Worm (Caenorhabditis elegans) whole organism, L1 larva: ENCODE results near the gene ugt-58.

Experiments used
- C04F5.9 ChIP-seq: sonication (generic microtip); optimal IDR thresholded peaks from 2 replicates; lab custom pipeline; 2016; ENCODE audit warnings: missing genetic modification characterization, missing compliant biosample characterization
- aha-1 ChIP-seq: fragments of 150-350 bp; optimal IDR thresholded peaks from 2 replicates; lab custom pipeline; 2014; ENCODE audit warnings: missing biosample characterization, missing genetic modification characterization
- alr-1 ChIP-seq: fragments of 200-800 bp; sonication (Bioruptor generic); optimal IDR thresholded peaks from 2 replicates; lab custom pipeline; 2018; ENCODE audit warnings: borderline replicate concordance, mild to moderate bottlenecking, missing genetic modification characterization, missing compliant biosample characterization
- ama-1 ChIP-seq: fragments of 150-350 bp; optimal IDR thresholded peaks from 2 replicates; lab custom pipeline; 2014
- ceh-63 ChIP-seq: fragments of 200-800 bp; sonication (Bioruptor generic); optimal IDR thresholded peaks from 2 replicates; lab custom pipeline; 2018; ENCODE audit warnings: mild to moderate bottlenecking, missing genetic modification characterization, missing compliant biosample characterization
- ceh-88 ChIP-seq: fragments of 200-800 bp; sonication (Bioruptor generic); IDR thresholded peaks from 2 replicates; pipeline ENCODE4 v1.3.6; 2022; ENCODE audit warnings: missing genetic modification characterization, missing compliant biosample characterization
- ceh-90 ChIP-seq: sonication (generic microtip); optimal IDR thresholded peaks from 2 replicates; lab custom pipeline; 2016; ENCODE audit warnings: missing genetic modification characterization, missing compliant biosample characterization
- ces-1 ChIP-seq: fragments of 150-350 bp; optimal IDR thresholded peaks from 2 replicates; lab custom pipeline; 2014; ENCODE audit warnings: missing biosample characterization, missing genetic modification reagents, missing genetic modification characterization
- efl-1 ChIP-seq, 4 experiments: fragments of 150-350 bp; optimal IDR thresholded peaks in 3 of 4; peaks in 1 of 4; 1 replicate in 1 of 4; 2 replicates in 3 of 4; lab custom pipeline; 2014; ENCODE audit warnings: missing biosample characterization in 2 of 4, missing genetic modification characterization in 2 of 4, missing genetic modification reagents in 2 of 4
- fkh-10 ChIP-seq: sonication (generic microtip); optimal IDR thresholded peaks from 2 replicates; lab custom pipeline; 2017; ENCODE audit warnings: missing biosample characterization, missing genetic modification reagents, missing genetic modification characterization
- fkh-8 ChIP-seq: sonication (generic microtip); optimal IDR thresholded peaks from 2 replicates; lab custom pipeline; 2016; ENCODE audit warnings: mild to moderate bottlenecking, missing genetic modification characterization, missing compliant biosample characterization
- hlh-17 ChIP-seq: fragments of 200-800 bp; sonication (Bioruptor generic); optimal IDR thresholded peaks from 2 replicates; lab custom pipeline; 2018; ENCODE audit warnings: missing genetic modification characterization, mild to moderate bottlenecking, missing compliant biosample characterization, moderate library complexity, borderline replicate concordance
- hpl-2 ChIP-seq: fragments of 150-350 bp; optimal IDR thresholded peaks from 2 replicates; lab custom pipeline; 2014; ENCODE audit warnings: missing biosample characterization, missing genetic modification reagents, missing genetic modification characterization
- irx-1 ChIP-seq: sonication (generic microtip); optimal IDR thresholded peaks from 2 replicates; lab custom pipeline; 2016; ENCODE audit warnings: missing genetic modification characterization, missing compliant biosample characterization
- isw-1 ChIP-seq: fragments of 200-800 bp; sonication (Bioruptor generic); IDR thresholded peaks from 2 replicates; pipeline ENCODE4 v1.3.6; 2022; ENCODE audit warnings: missing genetic modification characterization, missing compliant biosample characterization
- lin-13 ChIP-seq: fragments of 150-350 bp; optimal IDR thresholded peaks from 2 replicates; lab custom pipeline; 2014; ENCODE audit warnings: missing biosample characterization, missing genetic modification reagents, missing genetic modification characterization
- lin-39 ChIP-seq: fragments of 150-350 bp; optimal IDR thresholded peaks from 2 replicates; lab custom pipeline; 2014; ENCODE audit warnings: missing biosample characterization, missing genetic modification reagents, missing genetic modification characterization
- mab-9 ChIP-seq: fragments of 200-800 bp; sonication (Bioruptor generic); IDR thresholded peaks from 2 replicates; pipeline ENCODE4 v1.3.6; 2022; ENCODE audit warnings: missing genetic modification reagents, missing genetic modification characterization, missing compliant biosample characterization
- mdl-1 ChIP-seq, 2 experiments: fragments of 150-350 bp; optimal IDR thresholded peaks; 2 replicates each; lab custom pipeline; 2014 to 2017; ENCODE audit warnings: missing biosample characterization in 2 of 2, missing genetic modification characterization in 2 of 2, inconsistent platforms in 1 of 2
- mep-1 ChIP-seq: fragments of 150-350 bp; optimal IDR thresholded peaks from 2 replicates; lab custom pipeline; 2014; ENCODE audit warnings: missing biosample characterization, missing genetic modification characterization
- nhr-19 ChIP-seq: fragments of 200-800 bp; sonication (Bioruptor generic); conservative IDR thresholded peaks from 2 replicates; pipeline ENCODE4 v1.3.6; 2022; ENCODE audit warnings: missing genetic modification characterization, missing compliant biosample characterization
- nhr-237 ChIP-seq: fragments of 150-350 bp; optimal IDR thresholded peaks from 2 replicates; lab custom pipeline; 2014; ENCODE audit warnings: missing biosample characterization, missing genetic modification characterization
- nhr-71 ChIP-seq: sonication (generic microtip); optimal IDR thresholded peaks from 2 replicates; lab custom pipeline; 2016; ENCODE audit warnings: mild to moderate bottlenecking, missing genetic modification characterization, moderate library complexity, missing compliant biosample characterization
- nhr-76 ChIP-seq: sonication (generic microtip); optimal IDR thresholded peaks from 2 replicates; lab custom pipeline; 2017; ENCODE audit warnings: missing biosample characterization, missing genetic modification characterization
- pqm-1 ChIP-seq: sonication (generic microtip); optimal IDR thresholded peaks from 3 replicates; lab custom pipeline; 2017; ENCODE audit warnings: missing biosample characterization, missing genetic modification characterization
- snpc-4 ChIP-seq: fragments of 150-350 bp; optimal IDR thresholded peaks from 2 replicates; lab custom pipeline; 2014; ENCODE audit warnings: missing biosample characterization, missing genetic modification characterization
- snu-23 ChIP-seq: sonication (generic microtip); optimal IDR thresholded peaks from 2 replicates; lab custom pipeline; 2016; ENCODE audit warnings: missing genetic modification characterization, missing compliant biosample characterization
- sox-4 ChIP-seq: sonication (generic microtip); optimal IDR thresholded peaks from 2 replicates; lab custom pipeline; 2016; ENCODE audit warnings: missing genetic modification characterization, missing compliant biosample characterization
- tbx-2 ChIP-seq: sonication (generic microtip); optimal IDR thresholded peaks from 2 replicates; lab custom pipeline; 2016; ENCODE audit warnings: missing genetic modification characterization, missing compliant biosample characterization
- unc-98 ChIP-seq: fragments of 200-800 bp; sonication (Bioruptor generic); IDR thresholded peaks from 2 replicates; pipeline ENCODE4 v1.3.6; 2022; ENCODE audit warnings: missing genetic modification characterization, missing compliant biosample characterization
- vab-15 ChIP-seq: sonication (generic microtip); optimal IDR thresholded peaks from 2 replicates; lab custom pipeline; 2017; ENCODE audit warnings: missing genotype, mild to moderate bottlenecking, missing genetic modification characterization, missing compliant biosample characterization
- zag-1 ChIP-seq: fragments of 150-350 bp; optimal IDR thresholded peaks from 2 replicates; lab custom pipeline; 2014; ENCODE audit warnings: missing biosample characterization, missing genetic modification characterization

The ugt-58 gene

DNA sequence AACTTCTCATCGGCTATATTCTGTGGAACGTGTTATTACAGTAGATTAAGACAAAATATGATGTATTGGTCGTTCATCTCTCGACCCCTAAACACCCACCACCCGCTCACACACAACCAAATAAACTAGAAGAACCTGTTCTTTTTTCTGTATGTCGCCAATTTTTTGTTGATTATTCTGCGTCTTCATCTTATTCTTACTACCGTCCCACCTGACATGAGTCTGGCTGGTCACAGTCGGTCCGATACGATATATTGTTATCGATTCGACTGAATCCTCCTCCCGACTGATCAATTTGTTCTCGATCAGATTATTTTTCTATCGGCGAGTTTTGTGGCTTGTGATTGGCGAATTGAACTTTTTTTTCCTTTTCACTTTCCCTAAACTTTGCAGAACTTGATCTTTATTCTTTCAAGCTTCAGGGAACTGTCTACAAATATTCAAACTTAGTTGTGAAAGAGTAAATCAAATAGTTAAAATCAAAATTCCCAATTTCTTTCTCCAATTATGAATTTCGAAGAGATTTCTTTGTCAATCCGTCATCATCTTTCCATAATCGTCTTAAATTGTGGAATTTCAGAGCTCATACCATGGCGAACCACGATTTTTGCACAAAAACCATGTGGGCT lies 31.5 kb downstream of the ugt-58 start, which contains the start of gene F35H8.2 (continued):
- TF ChIP-seq mep-1 (tag; lab: Kevin White, UChicago) (no peak), fkh-10 (GFP tag; lab: Kevin White, UChicago) (no peak)

ce11 chrII:9553179-9553578 lies 33.4 kb downstream of the ugt-58 start, which contains the start of gene F35H8.1:
Gene F35H8.1, minus strand, starts transcription at chrII:9553279.
- no peak for TF ChIP-seq nhr-237 (tag; lab: Kevin White, UChicago)
- TF ChIP-seq snu-23 (GFP tag; lab: Kevin White, UChicago): no peak
- TF ChIP-seq mep-1 (tag; lab: Kevin White, UChicago): no peak
- TF ChIP-seq aha-1 (tag; lab: Kevin White, UChicago): no peak
- TF ChIP-seq isw-1: no peak
- TF ChIP-seq mdl-1 (tag; optimal IDR thresholded peaks at IDR 0.05; lab: Kevin White, UChicago): no peak
- TF ChIP-seq, all 84 proteins: peak for 0

- no peak for TF ChIP-seq fkh-10 (GFP tag; lab: Kevin White, UChicago)
- no peak for TF ChIP-seq efl-1 (optimal IDR thresholded peaks at IDR 0.05; lab: Kevin White, UChicago)
- TF ChIP-seq efl-1 (GFP tag; optimal IDR thresholded peaks at IDR 0.05 in 1 of 2; lab: Kevin White, UChicago): peak in 1 of 2 experiments; percentile 43
- TF ChIP-seq, all 84 proteins: peak for 1
Measured at ce11 chrII:9551536-9551935, 35.0 kb downstream of the ugt-58 start, which contains the start of gene F35H8.12. Gene F35H8.12, plus strand, starts transcription at chrII:9551836.

- TF ChIP-seq C04F5.9 (tag; lab: Kevin White, UChicago) (no peak), mab-9 (no peak), alr-1 (tag; lab: Kevin White, UChicago) (no peak), ceh-63 (GFP tag; lab: Kevin White, UChicago) (no peak), tbx-2 (tag; lab: Kevin White, UChicago) (no peak), zag-1 (tag; lab: Kevin White, UChicago) (no peak), nhr-71 (tag; lab: Kevin White, UChicago) (no peak), nhr-19 (no peak), isw-1 (no peak), fkh-8 (tag; lab: Kevin White, UChicago) (no peak), pqm-1 (tag; lab: Kevin White, UChicago) (no peak), nhr-76 (tag; lab: Kevin White, UChicago) (no peak), lin-13 (GFP tag; lab: Kevin White, UChicago) (no peak)
Measured at ce11 chrII:9550718-9551117, 35.9 kb downstream of the ugt-58 start, which contains the start of gene sra-6. Gene sra-6, minus strand, starts transcription at chrII:9550818.

DNA sequence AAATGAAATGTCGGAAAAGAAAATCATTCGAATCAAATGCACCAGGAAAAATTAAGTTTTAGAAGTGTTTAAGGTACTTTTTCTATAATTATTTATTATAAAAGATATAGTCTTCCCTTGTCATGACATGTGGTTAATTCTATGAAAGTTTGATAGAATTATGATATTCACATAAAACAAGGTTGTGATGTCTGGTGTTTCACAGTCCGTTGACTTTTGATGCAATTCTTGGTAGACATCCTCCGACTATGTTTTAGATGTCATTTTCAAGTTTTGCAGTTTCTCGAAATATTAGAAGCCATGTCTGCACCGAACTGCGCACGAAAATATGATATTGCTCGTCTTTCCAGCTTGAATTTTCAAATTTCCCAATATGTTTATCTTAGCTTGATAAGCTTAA lies 42.2 kb downstream of the ugt-58 start, which contains the start of gene sra-7:
Gene sra-7, plus strand, starts transcription at position 301 of the 400 bp plus-strand sequence.
- TF ChIP-seq ceh-88 (GFP tag; lab: Robert Waterston, UW): no peak
- peak; percentile 10 for TF ChIP-seq fkh-8 (tag; lab: Kevin White, UChicago)
- no peak for TF ChIP-seq ceh-63 (GFP tag; lab: Kevin White, UChicago)

ce11 chrII:9542785-9543184 lies 43.8 kb downstream of the ugt-58 start, which contains the start of gene sra-4:
Gene sra-4, minus strand, starts transcription at chrII:9542885.
- no peak for TF ChIP-seq irx-1 (tag; lab: Kevin White, UChicago)
- TF ChIP-seq zag-1 (tag; lab: Kevin White, UChicago): no peak
- no peak for TF ChIP-seq ceh-90 (tag; lab: Kevin White, UChicago)
- no peak for TF ChIP-seq lin-39 (tag; lab: Kevin White, UChicago)
- TF ChIP-seq ces-1 (GFP tag; lab: Kevin White, UChicago): no peak
- no peak for TF ChIP-seq hpl-2
- no peak for TF ChIP-seq hlh-17 (GFP tag; lab: Kevin White, UChicago)
- TF ChIP-seq unc-98 (GFP tag; lab: Robert Waterston, UW): no peak
- TF ChIP-seq ama-1 (lab: Kevin White, UChicago): no peak
- TF ChIP-seq vab-15 (tag; lab: Kevin White, UChicago): no peak
- no peak for TF ChIP-seq snpc-4 (tag; lab: Kevin White, UChicago)
- no peak for TF ChIP-seq sox-4 (tag; lab: Kevin White, UChicago)
- TF ChIP-seq, all 84 proteins: peak for 0
